Fruit fly (Drosophila melanogaster) whole organism, adult: ENCODE measurements around the gene CG1764.

Experiments used
- CG11617 ChIP-seq: fragments of 200-800 bp; sonication (Bioruptor generic); optimal IDR thresholded peaks from 2 replicates; lab custom pipeline; 2017; ENCODE audit warnings: mild to moderate bottlenecking, missing biosample characterization, missing genetic modification reagents, missing genetic modification characterization
- CG12768 ChIP-seq: fragments of 200-800 bp; sonication (Bioruptor generic); optimal IDR thresholded peaks from 2 replicates; lab custom pipeline; 2017; ENCODE audit warnings: missing biosample characterization, missing genetic modification characterization, mild to moderate bottlenecking, moderate library complexity, missing genetic modification reagents
- CG1620 ChIP-seq: fragments of 200-800 bp; sonication (Bioruptor generic); optimal IDR thresholded peaks from 2 replicates; lab custom pipeline; 2016; ENCODE audit warnings: missing biosample characterization, missing genetic modification characterization
- CG33017 ChIP-seq: fragments of 200-800 bp; sonication (Bioruptor generic); optimal IDR thresholded peaks from 2 replicates; lab custom pipeline; 2018; ENCODE audit warnings: missing biosample characterization, mild to moderate bottlenecking, missing genetic modification characterization, moderate library complexity
- CG7045 ChIP-seq: fragments of 200-800 bp; sonication (Bioruptor generic); optimal IDR thresholded peaks from 2 replicates; lab custom pipeline; 2017; ENCODE audit warnings: missing biosample characterization, mild to moderate bottlenecking, missing genetic modification characterization
- CG7101 ChIP-seq: fragments of 200-800 bp; sonication (Bioruptor generic); optimal IDR thresholded peaks from 2 replicates; lab custom pipeline; 2018; ENCODE audit warnings: missing biosample characterization, mild to moderate bottlenecking, missing genetic modification characterization, moderate library complexity
- Clk ChIP-seq: fragments of 200-800 bp; sonication (Bioruptor generic); optimal IDR thresholded peaks from 2 replicates; lab custom pipeline; 2017; ENCODE audit warnings: missing biosample characterization, missing genetic modification characterization
- Mnt ChIP-seq: fragments of 200-800 bp; sonication (Bioruptor generic); optimal IDR thresholded peaks from 2 replicates; lab custom pipeline; 2016; ENCODE audit warnings: missing biosample characterization, mild to moderate bottlenecking, missing genetic modification characterization
- cnc ChIP-seq, 2 experiments: fragments of >200 bp; optimal IDR thresholded peaks; 2 replicates each; lab custom pipeline; 2017
- kay ChIP-seq: fragments of 200-800 bp; sonication (Bioruptor generic); peaks from one replicate; lab custom pipeline; 2016; ENCODE audit warnings: missing biosample characterization, missing genetic modification characterization, borderline replicate concordance
- tj ChIP-seq: fragments of 200-800 bp; sonication (Bioruptor generic); optimal IDR thresholded peaks from 3 replicates; lab custom pipeline; 2017; ENCODE audit warnings: missing biosample characterization, mild to moderate bottlenecking, missing genetic modification characterization, moderate library complexity
- toe ChIP-seq: fragments of 200-800 bp; sonication (Bioruptor generic); optimal IDR thresholded peaks from 2 replicates; lab custom pipeline; 2016; ENCODE audit warnings: missing biosample characterization, missing genetic modification characterization

dm6 chrX:13277148-13277547 is 25.1 kb downstream of the CG1764 start:
- TF ChIP-seq Mnt (GFP tag; lab: Kevin White, UChicago) (no peak), tj (GFP tag; lab: Kevin White, UChicago) (no peak), toe (GFP tag; lab: Kevin White, UChicago) (no peak), CG33017 (no peak), CG12768 (GFP tag; lab: Kevin White, UChicago) (no peak), kay (GFP tag; lab: Kevin White, UChicago) (no peak), CG11617 (GFP tag; lab: Kevin White, UChicago) (no peak), cnc (optimal IDR thresholded peaks at IDR 0.05; lab: Kevin White, UChicago) (no peak), CG1620 (GFP tag; lab: Kevin White, UChicago) (no peak), CG7045 (GFP tag; lab: Kevin White, UChicago) (no peak), Clk (GFP tag; lab: Kevin White, UChicago) (no peak), CG7101 (tag; lab: Kevin White, UChicago) (no peak)
